Worm (Caenorhabditis elegans) whole organism, L1 larva: ENCODE data around the gene try-13.

ENCODE experiments used
- C04F5.9 ChIP-seq: sonication (generic microtip); optimal IDR thresholded peaks from 2 replicates; lab custom pipeline; 2016; ENCODE audit warnings: missing genetic modification characterization, missing compliant biosample characterization
- C16A3.4 ChIP-seq: fragments of 150-350 bp; optimal IDR thresholded peaks from 2 replicates; lab custom pipeline; 2014; ENCODE audit warnings: missing biosample characterization, missing genetic modification characterization
- C34B4.2 ChIP-seq: sonication (generic microtip); optimal IDR thresholded peaks from 2 replicates; lab custom pipeline; 2017; ENCODE audit warnings: mild to moderate bottlenecking, missing genetic modification characterization, missing compliant biosample characterization
- alr-1 ChIP-seq: fragments of 200-800 bp; sonication (Bioruptor generic); optimal IDR thresholded peaks from 2 replicates; lab custom pipeline; 2018; ENCODE audit warnings: borderline replicate concordance, mild to moderate bottlenecking, missing genetic modification characterization, missing compliant biosample characterization
- aly-2 ChIP-seq: fragments of 150-350 bp; optimal IDR thresholded peaks from 2 replicates; lab custom pipeline; 2014; ENCODE audit warnings: missing biosample characterization, missing genetic modification characterization
- blmp-1 ChIP-seq: fragments of 150-350 bp; optimal IDR thresholded peaks from 2 replicates; lab custom pipeline; 2014; ENCODE audit warnings: missing biosample characterization, missing genetic modification characterization
- ceh-8 ChIP-seq: fragments of 200-800 bp; sonication (Bioruptor generic); optimal IDR thresholded peaks from 2 replicates; lab custom pipeline; 2018; ENCODE audit warnings: mild to moderate bottlenecking, missing genetic modification characterization, moderate library complexity, missing compliant biosample characterization
- ceh-82 ChIP-seq, 3 experiments: fragments of 150-350 bp in 1 of 3; sonication (generic microtip) in 2 of 3; optimal IDR thresholded peaks; 2 replicates each; lab custom pipeline; 2014 to 2017; ENCODE audit warnings: missing biosample characterization in 3 of 3, missing genetic modification characterization in 3 of 3
- ceh-88 ChIP-seq: fragments of 200-800 bp; sonication (Bioruptor generic); IDR thresholded peaks from 2 replicates; pipeline ENCODE4 v1.3.6; 2022; ENCODE audit warnings: missing genetic modification characterization, missing compliant biosample characterization
- ces-1 ChIP-seq: fragments of 150-350 bp; optimal IDR thresholded peaks from 2 replicates; lab custom pipeline; 2014; ENCODE audit warnings: missing biosample characterization, missing genetic modification reagents, missing genetic modification characterization
- dsc-1 ChIP-seq: sonication (generic microtip); optimal IDR thresholded peaks from 2 replicates; lab custom pipeline; 2016; ENCODE audit warnings: mild to moderate bottlenecking, missing genetic modification characterization, missing compliant biosample characterization
- efl-1 ChIP-seq, 4 experiments: fragments of 150-350 bp; optimal IDR thresholded peaks in 3 of 4; peaks in 1 of 4; 1 replicate in 1 of 4; 2 replicates in 3 of 4; lab custom pipeline; 2014; ENCODE audit warnings: missing biosample characterization in 2 of 4, missing genetic modification characterization in 2 of 4, missing genetic modification reagents in 2 of 4
- egl-27 ChIP-seq, 2 experiments: fragments of 150-350 bp in 1 of 2; sonication (generic microtip); optimal IDR thresholded peaks; 3 replicates each; lab custom pipeline; 2017 to 2018; ENCODE audit warnings: missing biosample characterization in 2 of 2, missing genetic modification characterization in 2 of 2, missing genetic modification reagents in 2 of 2
- elt-2 ChIP-seq: sonication (generic microtip); optimal IDR thresholded peaks from 2 replicates; lab custom pipeline; 2016; ENCODE audit warnings: missing genetic modification characterization, mild to moderate bottlenecking, inconsistent platforms, missing compliant biosample characterization, missing genetic modification reagents
- elt-3 ChIP-seq, 6 experiments: fragments of 150-350 bp in 1 of 6; sonication (generic microtip); optimal IDR thresholded peaks; 2 replicates each; lab custom pipeline; 2017 to 2018; ENCODE audit warnings: missing biosample characterization in 6 of 6, missing genetic modification characterization in 6 of 6, inconsistent platforms in 1 of 6
- ets-5 ChIP-seq: fragments of 200-800 bp; sonication (Bioruptor generic); IDR thresholded peaks from 2 replicates; pipeline ENCODE4 v1.3.6; 2022; ENCODE audit warnings: missing genetic modification characterization, missing compliant biosample characterization
- fkh-4 ChIP-seq: sonication (generic microtip); optimal IDR thresholded peaks from 2 replicates; lab custom pipeline; 2016; ENCODE audit warnings: missing compliant biosample characterization, missing genetic modification characterization, borderline replicate concordance
- fkh-8 ChIP-seq: sonication (generic microtip); optimal IDR thresholded peaks from 2 replicates; lab custom pipeline; 2016; ENCODE audit warnings: mild to moderate bottlenecking, missing genetic modification characterization, missing compliant biosample characterization
- fos-1 ChIP-seq: fragments of 150-350 bp; optimal IDR thresholded peaks from 2 replicates; lab custom pipeline; 2014; ENCODE audit warnings: missing biosample characterization, missing genetic modification characterization
- hpl-2 ChIP-seq: fragments of 150-350 bp; optimal IDR thresholded peaks from 2 replicates; lab custom pipeline; 2014; ENCODE audit warnings: missing biosample characterization, missing genetic modification reagents, missing genetic modification characterization
- irx-1 ChIP-seq: sonication (generic microtip); optimal IDR thresholded peaks from 2 replicates; lab custom pipeline; 2016; ENCODE audit warnings: missing genetic modification characterization, missing compliant biosample characterization
- jun-1 ChIP-seq: fragments of 150-350 bp; optimal IDR thresholded peaks from 2 replicates; lab custom pipeline; 2014; ENCODE audit warnings: missing biosample characterization, missing genetic modification reagents, missing genetic modification characterization
- lin-13 ChIP-seq: fragments of 150-350 bp; optimal IDR thresholded peaks from 2 replicates; lab custom pipeline; 2014; ENCODE audit warnings: missing biosample characterization, missing genetic modification reagents, missing genetic modification characterization
- lin-14 ChIP-seq: fragments of 200-800 bp; sonication (Bioruptor generic); optimal IDR thresholded peaks from 2 replicates; lab custom pipeline; 2018; ENCODE audit warnings: mild to moderate bottlenecking, missing genetic modification characterization, moderate library complexity, missing compliant biosample characterization
- lir-3 ChIP-seq: sonication (generic microtip); optimal IDR thresholded peaks from 2 replicates; lab custom pipeline; 2016; ENCODE audit warnings: mild to moderate bottlenecking, missing genetic modification characterization, moderate library complexity, missing compliant biosample characterization; ENCODE audit not compliant: poor library complexity
- lsy-2 ChIP-seq, 2 experiments: fragments of 150-350 bp; optimal IDR thresholded peaks; 2 replicates each; lab custom pipeline; 2014; ENCODE audit warnings: missing biosample characterization in 2 of 2, missing genetic modification characterization in 2 of 2
- mef-2 ChIP-seq: fragments of 150-350 bp; optimal IDR thresholded peaks from 2 replicates; lab custom pipeline; 2014; ENCODE audit warnings: missing biosample characterization, missing genetic modification characterization
- nhr-19 ChIP-seq: fragments of 200-800 bp; sonication (Bioruptor generic); conservative IDR thresholded peaks from 2 replicates; pipeline ENCODE4 v1.3.6; 2022; ENCODE audit warnings: missing genetic modification characterization, missing compliant biosample characterization
- nhr-20 ChIP-seq: sonication (generic microtip); optimal IDR thresholded peaks from 2 replicates; lab custom pipeline; 2016; ENCODE audit warnings: mild to moderate bottlenecking, missing genetic modification characterization, missing compliant biosample characterization
- nhr-28 ChIP-seq: fragments of 150-350 bp; optimal IDR thresholded peaks from 2 replicates; lab custom pipeline; 2014; ENCODE audit warnings: missing biosample characterization, missing genetic modification characterization
- nhr-47 ChIP-seq: sonication (generic microtip); optimal IDR thresholded peaks from 2 replicates; lab custom pipeline; 2016; ENCODE audit warnings: mild to moderate bottlenecking, missing genetic modification characterization, moderate library complexity, missing compliant biosample characterization
- nhr-71 ChIP-seq: sonication (generic microtip); optimal IDR thresholded peaks from 2 replicates; lab custom pipeline; 2016; ENCODE audit warnings: mild to moderate bottlenecking, missing genetic modification characterization, moderate library complexity, missing compliant biosample characterization
- nhr-76 ChIP-seq: sonication (generic microtip); optimal IDR thresholded peaks from 2 replicates; lab custom pipeline; 2017; ENCODE audit warnings: missing biosample characterization, missing genetic modification characterization
- nhr-84 ChIP-seq: sonication (generic microtip); optimal IDR thresholded peaks from 2 replicates; lab custom pipeline; 2017; ENCODE audit warnings: missing biosample characterization, missing genetic modification characterization
- nhr-85 ChIP-seq: sonication (generic microtip); peaks from one replicate; lab custom pipeline; 2016; ENCODE audit warnings: missing genetic modification characterization, inconsistent platforms, missing compliant biosample characterization
- pqm-1 ChIP-seq: sonication (generic microtip); optimal IDR thresholded peaks from 3 replicates; lab custom pipeline; 2017; ENCODE audit warnings: missing biosample characterization, missing genetic modification characterization
- skn-1 ChIP-seq: fragments of 150-350 bp; optimal IDR thresholded peaks from 2 replicates; lab custom pipeline; 2014; ENCODE audit warnings: missing biosample characterization, missing genetic modification characterization
- snu-23 ChIP-seq: sonication (generic microtip); optimal IDR thresholded peaks from 2 replicates; lab custom pipeline; 2016; ENCODE audit warnings: missing genetic modification characterization, missing compliant biosample characterization
- sox-4 ChIP-seq: sonication (generic microtip); optimal IDR thresholded peaks from 2 replicates; lab custom pipeline; 2016; ENCODE audit warnings: missing genetic modification characterization, missing compliant biosample characterization
- sup-37 ChIP-seq: fragments of 200-800 bp; sonication (Bioruptor generic); optimal IDR thresholded peaks from 2 replicates; lab custom pipeline; 2018; ENCODE audit warnings: mild to moderate bottlenecking, missing genetic modification characterization, missing compliant biosample characterization
- tbx-2 ChIP-seq: sonication (generic microtip); optimal IDR thresholded peaks from 2 replicates; lab custom pipeline; 2016; ENCODE audit warnings: missing genetic modification characterization, missing compliant biosample characterization
- unc-30 ChIP-seq: sonication (generic microtip); optimal IDR thresholded peaks from 2 replicates; lab custom pipeline; 2017; ENCODE audit warnings: missing biosample characterization, missing genetic modification characterization
- unc-62 ChIP-seq: fragments of 150-350 bp; optimal IDR thresholded peaks from 2 replicates; lab custom pipeline; 2014; ENCODE audit warnings: missing biosample characterization, missing genetic modification reagents, missing genetic modification characterization
- unc-86 ChIP-seq: sonication (generic microtip); optimal IDR thresholded peaks from 2 replicates; lab custom pipeline; 2016; ENCODE audit warnings: missing genetic modification characterization, missing compliant biosample characterization
- unc-98 ChIP-seq: fragments of 200-800 bp; sonication (Bioruptor generic); IDR thresholded peaks from 2 replicates; pipeline ENCODE4 v1.3.6; 2022; ENCODE audit warnings: missing genetic modification characterization, missing compliant biosample characterization
- ztf-11 ChIP-seq, 2 experiments: sonication (generic microtip); optimal IDR thresholded peaks; 2 replicates each; lab custom pipeline; 2016 to 2017; ENCODE audit warnings: missing genetic modification characterization in 2 of 2, missing biosample characterization in 1 of 2, missing compliant biosample characterization in 1 of 2

try-13 gene

DNA sequence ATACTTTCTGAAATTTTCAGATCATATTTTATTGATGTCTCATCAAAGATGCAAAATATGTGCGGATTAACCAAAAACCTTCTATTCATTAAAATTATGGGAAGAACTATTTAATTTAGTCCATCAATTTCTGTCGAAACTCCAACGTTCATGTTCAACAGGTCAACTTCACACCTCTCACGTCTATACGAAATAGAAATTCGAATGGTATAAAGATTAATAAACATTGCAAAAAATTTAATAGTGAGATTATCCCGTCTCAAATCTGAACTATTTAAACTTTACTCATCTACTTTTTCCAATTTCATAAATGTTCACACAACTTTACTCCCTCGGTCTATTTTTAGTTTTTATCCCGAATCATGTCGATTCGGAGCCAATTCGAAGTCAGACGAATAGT, 30.3 kb upstream of the try-13 start, which contains the start of gene R13D7.2:
Gene R13D7.2, plus strand, starts transcription at position 301 of the 400 bp plus-strand sequence.
- no peak for TF ChIP-seq lin-13 (GFP tag; lab: Kevin White, UChicago)
- no peak for TF ChIP-seq ceh-88 (GFP tag; lab: Robert Waterston, UW)
- TF ChIP-seq C34B4.2 (tag; lab: Kevin White, UChicago), result no peak
- TF ChIP-seq elt-3 (tag; optimal IDR thresholded peaks at IDR 0.05; lab: Kevin White, UChicago), result no peak
- no peak for TF ChIP-seq fkh-8 (tag; lab: Kevin White, UChicago)
- TF ChIP-seq mef-2 (tag; lab: Kevin White, UChicago), result no peak
- no peak for TF ChIP-seq blmp-1
- no peak for TF ChIP-seq C04F5.9
- TF ChIP-seq sup-37 (GFP tag; lab: Kevin White, UChicago), result no peak
- no peak for TF ChIP-seq aly-2 (tag; lab: Kevin White, UChicago)
- no peak for TF ChIP-seq ces-1 (GFP tag; lab: Kevin White, UChicago)
- no peak for TF ChIP-seq nhr-71
- no peak for TF ChIP-seq nhr-47 (tag; lab: Kevin White, UChicago)
- no peak for TF ChIP-seq nhr-76 (tag; lab: Kevin White, UChicago)

DNA sequence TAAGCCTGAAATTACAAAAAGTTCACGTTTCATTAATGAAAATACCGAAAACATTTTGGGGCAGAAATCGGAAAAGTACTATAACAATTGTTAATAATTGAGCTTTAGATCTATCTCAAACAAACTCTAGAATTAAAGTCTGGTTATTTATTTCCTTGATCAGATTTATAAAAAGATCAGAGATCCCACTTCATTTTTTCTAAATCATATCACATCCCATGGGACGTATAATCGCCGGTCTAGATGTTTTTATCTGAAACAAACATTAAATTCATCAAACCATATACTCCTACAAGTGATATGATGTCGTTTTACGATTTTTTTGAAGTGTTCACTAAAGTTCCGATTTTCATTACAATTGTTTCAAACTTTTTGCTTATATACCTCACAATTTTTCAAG, 28.2 kb upstream of the try-13 start, which contains the start of gene str-41:
Gene str-41, plus strand, starts transcription at position 301 of the 400 bp plus-strand sequence.
- TF ChIP-seq efl-1 (optimal IDR thresholded peaks at IDR 0.05; lab: Kevin White, UChicago), result no peak
- TF ChIP-seq efl-1 (GFP tag; optimal IDR thresholded peaks at IDR 0.05 in 1 of 2; lab: Kevin White, UChicago), result peak in 1 of 2 experiments; percentile 13
- TF ChIP-seq ztf-11 (tag; optimal IDR thresholded peaks at IDR 0.05; lab: Kevin White, UChicago), result no peak

DNA sequence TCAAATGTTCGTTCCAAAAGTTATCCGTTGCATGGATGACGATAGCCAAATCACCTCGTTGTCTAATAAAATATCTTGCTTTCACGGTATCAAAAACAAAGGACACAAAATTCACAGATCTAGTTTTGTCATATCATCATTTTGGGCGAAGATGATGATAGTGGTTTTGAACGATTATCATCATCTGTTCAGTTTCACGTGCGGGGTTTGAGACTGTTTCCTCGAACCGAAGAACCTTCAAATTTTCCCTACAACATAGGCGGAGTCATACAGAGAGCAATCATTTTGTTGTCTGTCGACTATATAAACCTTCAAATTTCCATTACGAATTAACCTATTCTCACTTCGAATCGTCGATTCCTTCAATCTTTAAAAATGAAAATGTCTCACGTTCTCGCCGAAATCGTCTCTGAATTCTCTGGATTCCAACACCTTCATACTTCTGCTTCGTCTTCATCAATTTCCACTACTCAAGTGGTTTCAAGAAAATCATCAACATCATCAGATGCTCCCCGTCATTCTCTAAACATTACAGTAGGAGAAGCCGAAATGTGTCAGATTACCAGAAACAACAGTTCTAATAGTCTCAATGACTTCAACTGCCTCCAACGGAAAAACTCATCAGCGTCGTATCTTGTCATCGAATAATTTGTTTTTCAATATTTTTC, 26.7 kb upstream of the try-13 start, which contains the start of gene F18E3.11:
Gene F18E3.11, plus strand, starts transcription at position 376 of the 668 bp plus-strand sequence.
- TF ChIP-seq pqm-1 (tag; lab: Kevin White, UChicago) (no peak), unc-62 (GFP tag; lab: Kevin White, UChicago) (no peak), lsy-2 (tag; optimal IDR thresholded peaks at IDR 0.05; lab: Kevin White, UChicago) (no peak), fos-1 (no peak), nhr-20 (tag; lab: Kevin White, UChicago) (peak; percentile 88), nhr-19 (GFP tag; lab: Robert Waterston, UW) (peak; percentile 86), aly-2 (tag; lab: Kevin White, UChicago) (no peak), sox-4 (tag; lab: Kevin White, UChicago) (no peak), ets-5 (GFP tag; lab: Robert Waterston, UW) (no peak), unc-98 (GFP tag; lab: Robert Waterston, UW) (no peak), elt-2 (no peak), tbx-2 (peak; percentile 47), C16A3.4 (tag; lab: Kevin White, UChicago) (no peak), nhr-28 (no peak), elt-3 (tag; optimal IDR thresholded peaks at IDR 0.05; lab: Kevin White, UChicago) (peak in 3 of 6 experiments; percentile 31 to 88 (median 60)), hpl-2 (GFP tag; lab: Kevin White, UChicago) (no peak), jun-1 (tag; lab: Kevin White, UChicago) (no peak), unc-30 (tag; lab: Kevin White, UChicago) (no peak), nhr-71 (peak; percentile 74), ceh-82 (tag; optimal IDR thresholded peaks at IDR 0.05; lab: Kevin White, UChicago) (no peak), blmp-1 (peak; percentile 67), C34B4.2 (tag; lab: Kevin White, UChicago) (no peak), skn-1 (peak; percentile 87), lin-14 (no peak), alr-1 (tag; lab: Kevin White, UChicago) (no peak), dsc-1 (tag; lab: Kevin White, UChicago) (no peak), lir-3 (no peak), irx-1 (tag; lab: Kevin White, UChicago) (no peak), snu-23 (GFP tag; lab: Kevin White, UChicago) (peak; percentile 69), egl-27 (tag; optimal IDR thresholded peaks at IDR 0.05; lab: Kevin White, UChicago) (no peak), nhr-85 (tag; lab: Kevin White, UChicago) (peak; percentile 90), nhr-84 (tag; lab: Kevin White, UChicago) (no peak), sup-37 (GFP tag; lab: Kevin White, UChicago) (no peak), ztf-11 (tag; optimal IDR thresholded peaks at IDR 0.05; lab: Kevin White, UChicago) (no peak), fkh-4 (tag; lab: Kevin White, UChicago) (no peak), fkh-8 (tag; lab: Kevin White, UChicago) (no peak), lin-13 (GFP tag; lab: Kevin White, UChicago) (no peak), ceh-8 (no peak), unc-86 (no peak), ces-1 (GFP tag; lab: Kevin White, UChicago) (no peak)
